3 worm cellular contexts compared by ENCODE assay signal in the genomic region with DNA sequence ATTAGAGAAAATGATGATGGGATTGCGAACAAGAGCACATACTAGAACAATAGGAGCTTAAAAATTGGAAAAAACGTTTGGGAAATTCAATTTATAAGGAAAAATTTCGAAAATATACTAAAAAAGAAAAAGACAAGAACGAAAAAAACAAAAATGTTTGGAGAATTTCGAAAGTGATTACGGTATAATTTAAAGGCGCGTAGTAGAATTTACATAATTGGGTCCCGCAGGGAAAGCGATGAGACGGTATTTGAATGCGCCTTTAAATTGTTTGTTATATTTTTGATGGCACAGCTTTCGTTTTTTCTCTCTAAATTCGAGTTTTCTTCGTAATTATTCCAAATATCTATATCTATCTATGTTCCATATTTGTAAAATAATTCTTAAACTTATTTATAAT.
TF ChIP-seq lines count a peak whose summit lies in the region.

No protein-coding gene starts in this region.

TF ChIP-seq in whole organism, L1 larva, 84 proteins besides CTCF, POLR2A, EP300 and RAD21:
- TF ChIP-seq C16A3.4 (tag; optimal IDR thresholded peaks at IDR 0.05; lab: Kevin White, UChicago), result no peak
- no peak for TF ChIP-seq sox-4 (tag; optimal IDR thresholded peaks at IDR 0.05; lab: Kevin White, UChicago)
- no peak for TF ChIP-seq C04F5.9 (tag; optimal IDR thresholded peaks at IDR 0.05; lab: Kevin White, UChicago)
- TF ChIP-seq jun-1 (tag; optimal IDR thresholded peaks at IDR 0.05; lab: Kevin White, UChicago), result no peak
- TF ChIP-seq fkh-8 (tag; optimal IDR thresholded peaks at IDR 0.05; lab: Kevin White, UChicago), result no peak
- no peak for TF ChIP-seq nhr-76 (tag; optimal IDR thresholded peaks at IDR 0.05; lab: Kevin White, UChicago)
- no peak for TF ChIP-seq hlh-17 (GFP tag; optimal IDR thresholded peaks at IDR 0.05; lab: Kevin White, UChicago; ENCODE audit: borderline replicate concordance)
- peak; percentile 21 for TF ChIP-seq nhr-85 (tag; lab: Kevin White, UChicago)
TF ChIP-seq in whole organism, L1 larva: peak in this region for 1.

TF ChIP-seq in whole organism, L4 larva, 104 proteins besides CTCF, POLR2A, EP300 and RAD21:
- TF ChIP-seq set-16 (GFP tag; IDR thresholded peaks at IDR 0.05; lab: Robert Waterston, UW) (no peak), lsy-2 (tag; optimal IDR thresholded peaks at IDR 0.05; lab: Kevin White, UChicago) (peak in 1 of 2 experiments; percentile 35), R02D3.7 (tag; optimal IDR thresholded peaks at IDR 0.05; lab: Kevin White, UChicago) (no peak), ama-1 (optimal IDR thresholded peaks at IDR 0.05; lab: Kevin White, UChicago) (no peak), unc-130 (GFP tag; optimal IDR thresholded peaks at IDR 0.05; lab: Kevin White, UChicago) (peak; percentile 24)

TF ChIP-seq in whole organism, young adult, 124 proteins besides CTCF, POLR2A, EP300 and RAD21:
- peak; percentile 90 for TF ChIP-seq lsl-1 (GFP tag; optimal IDR thresholded peaks at IDR 0.05; lab: Kevin White, UChicago)
- TF ChIP-seq xnd-1 (tag; optimal IDR thresholded peaks at IDR 0.05; lab: Kevin White, UChicago), result peak; percentile 80
- peak; percentile 16; the same call in 1 of the 2 replicates for TF ChIP-seq hsf-1 (GFP tag; IDR thresholded peaks at IDR 0.05; lab: Robert Waterston, UW)
- no peak for TF ChIP-seq rpc-1 (optimal IDR thresholded peaks at IDR 0.05; lab: Kevin White, UChicago)
- TF ChIP-seq rpc-1 (tag; optimal IDR thresholded peaks at IDR 0.05; lab: Kevin White, UChicago), result no peak
- TF ChIP-seq lsy-27 (tag; optimal IDR thresholded peaks at IDR 0.05; lab: Kevin White, UChicago; ENCODE audit: borderline replicate concordance, insufficient read depth), result no peak
- no peak for TF ChIP-seq egrh-3 (GFP tag; IDR thresholded peaks at IDR 0.05; lab: Robert Waterston, UW)
- TF ChIP-seq madf-8 (GFP tag; conservative IDR thresholded peaks at IDR 0.05; lab: Robert Waterston, UW), result peak; percentile 63
- no peak for TF ChIP-seq F37B4.10 (GFP tag; IDR thresholded peaks at IDR 0.05; lab: Robert Waterston, UW)
- TF ChIP-seq ztf-26 (tag; optimal IDR thresholded peaks at IDR 0.05; lab: Kevin White, UChicago), result no peak
- peak; percentile 42; the same call in 1 of the 2 replicates for TF ChIP-seq D2030.7 (GFP tag; IDR thresholded peaks at IDR 0.05; lab: Robert Waterston, UW)
- peak; percentile 37 for TF ChIP-seq lin-54 (GFP tag; optimal IDR thresholded peaks at IDR 0.05; lab: Kevin White, UChicago)
- TF ChIP-seq F33H1.4 (GFP tag; IDR thresholded peaks at IDR 0.05; lab: Robert Waterston, UW), result peak; percentile 88
- TF ChIP-seq pbrm-1 (GFP tag; IDR thresholded peaks at IDR 0.05; lab: Robert Waterston, UW), result no peak
- no peak for TF ChIP-seq atf-7 (tag; optimal IDR thresholded peaks at IDR 0.05; lab: Kevin White, UChicago)
- peak; percentile 88 for TF ChIP-seq madf-6 (GFP tag; IDR thresholded peaks at IDR 0.05; lab: Robert Waterston, UW)
